Worm (Caenorhabditis elegans): ENCODE results near the gene vps-50.

The vps-50 gene

DNA sequence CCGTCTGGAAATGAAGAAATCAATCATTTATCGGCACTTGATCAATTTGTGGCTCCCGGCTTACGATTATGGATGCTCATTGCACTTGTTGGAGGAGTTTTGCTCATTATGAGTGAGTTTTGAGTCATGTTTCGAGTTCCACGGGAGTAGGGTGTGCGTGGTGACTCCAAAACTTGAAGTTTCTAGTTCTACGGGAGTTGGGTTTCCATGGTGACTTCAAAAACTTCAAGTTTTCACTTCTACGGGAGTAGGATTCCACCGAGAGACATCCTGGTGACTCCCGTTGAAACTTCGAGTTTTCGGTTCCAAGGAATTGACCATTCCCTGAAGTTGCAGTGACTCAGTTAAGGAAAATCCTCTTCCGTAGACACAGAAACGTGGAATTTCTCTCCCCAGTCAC is 12.2 kb upstream of the vps-50 start (continued):
- TF ChIP-seq odd-2 (tag; optimal IDR thresholded peaks at IDR 0.05), result no peak
- TF ChIP-seq gmeb-2 (tag; optimal IDR thresholded peaks at IDR 0.05), result peak; percentile 0
- no peak for TF ChIP-seq K02D7.2 (tag; optimal IDR thresholded peaks at IDR 0.05)
- TF ChIP-seq fkh-10 (GFP tag; optimal IDR thresholded peaks at IDR 0.05), result no peak
- peak; percentile 96 for TF ChIP-seq ceh-14 (tag; optimal IDR thresholded peaks at IDR 0.05)
- no peak for TF ChIP-seq ama-1 (optimal IDR thresholded peaks at IDR 0.05)
- TF ChIP-seq syd-9 (tag; optimal IDR thresholded peaks at IDR 0.05), result peak; percentile 61
- peak; percentile 58 for TF ChIP-seq pha-2 (tag; optimal IDR thresholded peaks at IDR 0.05)
- TF ChIP-seq unc-3 (GFP tag; conservative IDR thresholded peaks at IDR 0.05), result no peak
- peak; percentile 49 for TF ChIP-seq unc-3 (tag; optimal IDR thresholded peaks at IDR 0.05)
- peak; percentile 93 for TF ChIP-seq elt-4 (tag; optimal IDR thresholded peaks at IDR 0.05)
- peak; percentile 96 for TF ChIP-seq mec-3 (tag; optimal IDR thresholded peaks at IDR 0.05; ENCODE audit: borderline replicate concordance)
- TF ChIP-seq eyg-1 (tag; optimal IDR thresholded peaks at IDR 0.05), result peak; percentile 15

DNA sequence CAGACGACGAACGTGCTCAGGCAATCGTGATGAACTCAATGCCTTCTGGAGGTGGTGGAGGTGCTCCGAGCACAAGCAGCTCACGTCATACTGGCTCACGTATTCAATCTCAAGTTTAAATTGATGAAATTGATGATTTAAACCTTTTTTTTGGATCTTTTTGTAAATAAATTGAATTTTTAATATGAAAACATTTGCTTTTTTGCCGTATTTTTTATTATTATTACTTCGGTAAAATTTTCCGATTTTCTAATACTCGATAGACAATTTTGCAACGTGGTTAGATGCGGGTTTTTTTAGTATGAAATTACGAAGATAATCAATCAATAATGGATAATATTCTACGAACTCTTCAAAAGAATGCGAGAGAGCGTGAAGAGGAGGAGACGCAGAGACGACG is 11.0 kb upstream of the vps-50 start, which contains the start of gene oxi-1:
Gene oxi-1 (plus strand): TSS at position 301 of the 400 bp plus-strand sequence.
- TF ChIP-seq madf-2 (tag; optimal IDR thresholded peaks at IDR 0.05) (no peak), hlh-30 (tag; optimal IDR thresholded peaks at IDR 0.05; ENCODE audit: insufficient read depth) (no peak), pha-2 (tag; optimal IDR thresholded peaks at IDR 0.05) (no peak), ttx-3 (tag; optimal IDR thresholded peaks at IDR 0.05) (no peak), gmeb-2 (tag; optimal IDR thresholded peaks at IDR 0.05) (no peak), ceh-6 (GFP tag; optimal IDR thresholded peaks at IDR 0.05) (no peak), unc-55 (GFP tag; optimal IDR thresholded peaks at IDR 0.05) (no peak), npax-4 (tag; optimal IDR thresholded peaks at IDR 0.05) (no peak), ets-4 (tag; optimal IDR thresholded peaks at IDR 0.05) (no peak), ceh-30 (tag; optimal IDR thresholded peaks at IDR 0.05) (no peak), pqm-1 (tag; optimal IDR thresholded peaks at IDR 0.05) (no peak), ceh-19 (GFP tag; optimal IDR thresholded peaks at IDR 0.05) (no peak), ceh-45 (GFP tag; IDR thresholded peaks at IDR 0.05) (no peak), ama-1 (optimal IDR thresholded peaks at IDR 0.05) (no peak), T23F11.4 (GFP tag; optimal IDR thresholded peaks at IDR 0.05) (no peak), ceh-22 (tag; optimal IDR thresholded peaks at IDR 0.05) (no peak), unc-86 (tag; optimal IDR thresholded peaks at IDR 0.05) (no peak)

DNA sequence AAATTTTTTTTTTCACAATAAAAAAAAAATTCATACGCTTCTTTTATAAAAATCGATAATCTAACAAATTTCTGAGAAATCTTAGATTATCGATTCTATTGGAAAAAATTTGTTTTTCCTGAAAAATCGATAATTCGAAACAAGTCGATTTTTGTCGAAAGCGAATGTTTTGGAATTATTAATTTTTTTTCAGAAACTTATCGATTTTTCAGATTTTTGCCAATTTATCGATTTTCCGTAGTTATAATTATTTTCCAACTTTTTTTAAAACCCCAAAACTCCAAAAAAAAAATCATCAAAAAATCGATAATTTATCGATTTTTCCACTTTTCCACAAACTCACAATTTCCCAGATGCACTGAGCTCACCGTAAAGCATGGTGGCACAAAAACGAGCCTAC is 7.6 kb upstream of the vps-50 start:
- no peak for TF ChIP-seq C08G9.2 (tag; optimal IDR thresholded peaks at IDR 0.05)
- TF ChIP-seq unc-55 (GFP tag; optimal IDR thresholded peaks at IDR 0.05), result no peak
- TF ChIP-seq ceh-48 (tag; optimal IDR thresholded peaks at IDR 0.05), result peak; percentile 42
- no peak for TF ChIP-seq tbx-2 (tag; optimal IDR thresholded peaks at IDR 0.05)
- TF ChIP-seq ceh-22 (tag; optimal IDR thresholded peaks at IDR 0.05), result no peak
- no peak for TF ChIP-seq pat-9 (tag; optimal IDR thresholded peaks at IDR 0.05)
- no peak for TF ChIP-seq fkh-6 (tag; optimal IDR thresholded peaks at IDR 0.05)
- no peak for TF ChIP-seq ceh-19 (GFP tag; optimal IDR thresholded peaks at IDR 0.05)

DNA sequence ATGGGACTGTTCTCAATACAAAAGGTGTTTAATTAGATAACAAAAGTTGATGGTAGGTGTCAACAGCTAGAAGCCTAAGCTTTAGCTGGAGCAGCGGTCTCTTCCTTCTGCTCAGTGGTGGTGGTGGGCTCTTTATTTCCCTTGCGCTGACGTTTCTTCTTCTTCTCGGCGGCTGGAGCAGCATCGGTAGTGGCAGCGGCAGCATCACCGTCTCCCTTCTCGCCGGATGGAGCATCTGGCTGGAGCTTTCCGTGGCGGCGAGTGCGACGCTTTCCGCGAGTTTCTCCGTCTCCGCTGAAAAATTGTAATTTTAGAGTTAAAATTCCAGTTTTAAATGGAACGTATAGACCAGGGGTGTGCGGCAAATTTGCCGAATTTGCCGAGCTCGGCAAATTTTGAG is 1.9 kb upstream of the vps-50 start:
- TF ChIP-seq C08G9.2 (tag; optimal IDR thresholded peaks at IDR 0.05) (no peak), hlh-30 (tag; optimal IDR thresholded peaks at IDR 0.05; ENCODE audit: insufficient read depth) (no peak), fax-1 (tag; optimal IDR thresholded peaks at IDR 0.05) (no peak), pag-3 (tag; optimal IDR thresholded peaks at IDR 0.05; ENCODE audit: borderline replicate concordance) (no peak), ceh-22 (tag; optimal IDR thresholded peaks at IDR 0.05) (no peak), ceh-48 (tag; optimal IDR thresholded peaks at IDR 0.05) (no peak), npax-4 (tag; optimal IDR thresholded peaks at IDR 0.05) (no peak), rnt-1 (tag; optimal IDR thresholded peaks at IDR 0.05) (no peak), ceh-30 (tag; optimal IDR thresholded peaks at IDR 0.05) (no peak), zip-5 (tag; optimal IDR thresholded peaks at IDR 0.05) (no peak), ref-2 (tag; optimal IDR thresholded peaks at IDR 0.05) (no peak), ceh-14 (tag; optimal IDR thresholded peaks at IDR 0.05) (no peak), syd-9 (tag; optimal IDR thresholded peaks at IDR 0.05) (no peak), unc-86 (tag; optimal IDR thresholded peaks at IDR 0.05) (no peak), pha-4 (tag; optimal IDR thresholded peaks at IDR 0.05) (no peak), dve-1 (tag; optimal IDR thresholded peaks at IDR 0.05) (no peak), unc-55 (GFP tag; optimal IDR thresholded peaks at IDR 0.05) (no peak), ceh-31 (tag; optimal IDR thresholded peaks at IDR 0.05) (no peak), fkh-10 (GFP tag; optimal IDR thresholded peaks at IDR 0.05) (no peak), C38D4.7 (GFP tag; optimal IDR thresholded peaks at IDR 0.05) (no peak)

Data from whole organism, late embryonic.